Fruit fly (Drosophila melanogaster) whole organism, embryonic: Measurements from ENCODE around the gene CG10140.

Experiments
- Aef1 ChIP-seq: fragments of 200-800 bp; sonication (Bioruptor generic); IDR thresholded peaks from 3 replicates; pipeline ENCODE4 v1.3.6; 2022; ENCODE audit warnings: missing biosample characterization, missing genetic modification characterization
- Antp ChIP-seq: fragments of 200-800 bp; sonication (Bioruptor generic); optimal IDR thresholded peaks from 3 replicates; lab custom pipeline; 2016; ENCODE audit warnings: missing biosample characterization, missing genetic modification characterization
- Atf3 ChIP-seq: fragments of 200-800 bp; sonication (Bioruptor generic); optimal IDR thresholded peaks from 3 replicates; lab custom pipeline; 2016; ENCODE audit warnings: missing biosample characterization, missing genetic modification characterization
- CG11504 ChIP-seq: fragments of 200-800 bp; sonication (Bioruptor generic); optimal IDR thresholded peaks from 3 replicates; lab custom pipeline; 2019; ENCODE audit warnings: missing biosample characterization, mild to moderate bottlenecking, missing genetic modification characterization, moderate library complexity
- CG12391 ChIP-seq: fragments of 200-800 bp; sonication (Bioruptor generic); optimal IDR thresholded peaks from 3 replicates; lab custom pipeline; 2018; ENCODE audit warnings: missing biosample characterization, mild to moderate bottlenecking, missing genetic modification characterization, moderate library complexity
- CG12769 ChIP-seq: fragments of 200-800 bp; sonication (Bioruptor generic); optimal IDR thresholded peaks from 2 replicates; lab custom pipeline; 2019; ENCODE audit warnings: missing biosample characterization, mild to moderate bottlenecking, missing genetic modification characterization, moderate library complexity
- CG13894 ChIP-seq: fragments of 200-800 bp; sonication (Bioruptor generic); optimal IDR thresholded peaks from 3 replicates; lab custom pipeline; 2018; ENCODE audit warnings: missing biosample characterization, mild to moderate bottlenecking, missing genetic modification characterization, moderate library complexity
- CG14860 ChIP-seq: fragments of 200-800 bp; sonication (Bioruptor generic); IDR thresholded peaks from 3 replicates; pipeline ENCODE4 v1.3.6; 2022; ENCODE audit warnings: missing biosample characterization, missing genetic modification characterization; ENCODE audit not compliant: partially characterized antibody
- CG1602 ChIP-seq: fragments of 200-800 bp; sonication (Bioruptor generic); optimal IDR thresholded peaks from 3 replicates; lab custom pipeline; 2016; ENCODE audit warnings: missing biosample characterization, missing genetic modification characterization
- CG1603 ChIP-seq: fragments of 200-800 bp; sonication (Bioruptor generic); optimal IDR thresholded peaks from 2 replicates; lab custom pipeline; 2019; ENCODE audit warnings: missing biosample characterization, mild to moderate bottlenecking, missing genetic modification characterization, moderate library complexity
- CG16813 ChIP-seq: fragments of 200-800 bp; sonication (Bioruptor generic); IDR thresholded peaks from 3 replicates; pipeline ENCODE4 v1.3.6; 2022; ENCODE audit warnings: missing biosample characterization, missing genetic modification characterization; ENCODE audit not compliant: partially characterized antibody
- CG17829 ChIP-seq: fragments of 200-800 bp; optimal IDR thresholded peaks from 2 replicates; lab custom pipeline; 2019; ENCODE audit warnings: missing biosample characterization, mild to moderate bottlenecking, missing genetic modification characterization, moderate library complexity
- CG2129 ChIP-seq: fragments of 200-800 bp; sonication (Bioruptor generic); IDR thresholded peaks from 2 replicates; pipeline ENCODE4 v1.3.6; 2022; ENCODE audit warnings: missing biosample characterization, missing genetic modification characterization; ENCODE audit not compliant: partially characterized antibody
- CG31365 ChIP-seq: fragments of 200-800 bp; sonication (Bioruptor generic); optimal IDR thresholded peaks from 2 replicates; lab custom pipeline; 2018; ENCODE audit warnings: missing biosample characterization, mild to moderate bottlenecking, missing genetic modification characterization
- CG33213 ChIP-seq: fragments of 200-800 bp; sonication (Bioruptor generic); optimal IDR thresholded peaks from 3 replicates; lab custom pipeline; 2016; ENCODE audit warnings: missing biosample characterization, missing genetic modification characterization
- CG42726 ChIP-seq: fragments of 200-800 bp; sonication (Bioruptor generic); IDR thresholded peaks from 2 replicates; pipeline ENCODE4 v1.3.6; 2022; ENCODE audit warnings: missing biosample characterization, missing genetic modification characterization; ENCODE audit not compliant: partially characterized antibody
- CG4820 ChIP-seq: fragments of 200-800 bp; sonication (Bioruptor generic); optimal IDR thresholded peaks from 3 replicates; lab custom pipeline; 2016; ENCODE audit warnings: missing biosample characterization, missing genetic modification characterization
- CG6272 ChIP-seq: fragments of 200-800 bp; sonication (Bioruptor generic); IDR thresholded peaks from 2 replicates; pipeline ENCODE4 v1.3.6; 2022; ENCODE audit warnings: missing biosample characterization, missing genetic modification characterization
- CG6791 ChIP-seq: fragments of 200-800 bp; sonication (Bioruptor generic); IDR thresholded peaks from 3 replicates; pipeline ENCODE4 v1.3.6; 2022; ENCODE audit warnings: missing biosample characterization, missing genetic modification characterization; ENCODE audit not compliant: partially characterized antibody
- CG8765 ChIP-seq: fragments of 200-800 bp; sonication (Bioruptor generic); IDR thresholded peaks from 2 replicates; pipeline ENCODE4 v1.3.6; 2022; ENCODE audit warnings: missing biosample characterization, missing genetic modification characterization
- Camta ChIP-seq: fragments of 200-800 bp; sonication (Bioruptor generic); optimal IDR thresholded peaks from 2 replicates; lab custom pipeline; 2016; ENCODE audit warnings: missing biosample characterization, missing genetic modification characterization
- CrebB ChIP-seq: fragments of 200-800 bp; sonication (Bioruptor generic); optimal IDR thresholded peaks from 3 replicates; lab custom pipeline; 2018; ENCODE audit warnings: missing biosample characterization, mild to moderate bottlenecking, missing genetic modification characterization
- Dbx ChIP-seq: fragments of 200-800 bp; sonication (Bioruptor generic); IDR thresholded peaks from 3 replicates; pipeline ENCODE4 v1.3.6; 2022; ENCODE audit warnings: missing biosample characterization, missing genetic modification characterization
- Deaf1 ChIP-seq: fragments of 200-800 bp; optimal IDR thresholded peaks from 3 replicates; lab custom pipeline; 2019; ENCODE audit warnings: missing biosample characterization, mild to moderate bottlenecking, missing genetic modification characterization, moderate library complexity
- Dek ChIP-seq: fragments of 200-800 bp; sonication (Bioruptor generic); optimal IDR thresholded peaks from 3 replicates; lab custom pipeline; 2019; ENCODE audit warnings: missing biosample characterization, mild to moderate bottlenecking, missing genetic modification characterization, moderate library complexity
- Dll ChIP-seq: fragments of 200-800 bp; sonication (Bioruptor generic); IDR thresholded peaks from 4 replicates; pipeline ENCODE4 v1.3.6; 2022; ENCODE audit warnings: missing biosample characterization, missing genetic modification characterization; ENCODE audit not compliant: partially characterized antibody
- Ets65A ChIP-seq: fragments of 200-800 bp; sonication (Bioruptor generic); peaks from one replicate; lab custom pipeline; 2016; ENCODE audit warnings: missing biosample characterization, missing genetic modification characterization
- HLH54F ChIP-seq: fragments of 200-800 bp; sonication (Bioruptor generic); optimal IDR thresholded peaks from 3 replicates; lab custom pipeline; 2016; ENCODE audit warnings: missing biosample characterization, missing genetic modification characterization
- MBD-R2 ChIP-seq: fragments of 200-800 bp; sonication (Bioruptor generic); IDR thresholded peaks from 2 replicates; pipeline ENCODE4 v1.3.6; 2022; ENCODE audit warnings: missing biosample characterization, missing genetic modification characterization
- Med ChIP-seq: fragments of 200-800 bp; sonication (Bioruptor generic); peaks from one replicate; lab custom pipeline; 2016; ENCODE audit warnings: missing biosample characterization, missing genetic modification characterization, mild to moderate bottlenecking, inconsistent platforms, moderate library complexity
- Myb ChIP-seq: fragments of 200-800 bp; sonication (Bioruptor generic); optimal IDR thresholded peaks from 2 replicates; lab custom pipeline; 2016; ENCODE audit warnings: missing biosample characterization, missing genetic modification characterization
- Oaz ChIP-seq: fragments of 200-800 bp; sonication (Bioruptor generic); IDR thresholded peaks from 2 replicates; pipeline ENCODE4 v1.3.6; 2022; ENCODE audit warnings: missing biosample characterization, missing genetic modification characterization
- ash1 ChIP-seq: fragments of 200-800 bp; sonication (Bioruptor generic); optimal IDR thresholded peaks from 2 replicates; lab custom pipeline; 2018; ENCODE audit warnings: missing biosample characterization, mild to moderate bottlenecking, missing genetic modification characterization
- az2 ChIP-seq: fragments of 200-800 bp; sonication (Bioruptor generic); optimal IDR thresholded peaks from 3 replicates; lab custom pipeline; 2016; ENCODE audit warnings: missing biosample characterization, missing genetic modification characterization
- bbx ChIP-seq: fragments of 200-800 bp; sonication (Bioruptor generic); IDR thresholded peaks from 2 replicates; pipeline ENCODE4 v1.3.6; 2022; ENCODE audit warnings: missing biosample characterization, missing genetic modification characterization; ENCODE audit not compliant: partially characterized antibody
- ci ChIP-seq: fragments of 200-800 bp; sonication (Bioruptor generic); IDR thresholded peaks from 3 replicates; pipeline ENCODE4 v1.3.6; 2022; ENCODE audit warnings: missing biosample characterization, missing genetic modification characterization
- corto ChIP-seq: fragments of 200-800 bp; sonication (Bioruptor generic); optimal IDR thresholded peaks from 2 replicates; lab custom pipeline; 2016; ENCODE audit warnings: missing biosample characterization, mild to moderate bottlenecking, missing genetic modification characterization, moderate library complexity
- eyg ChIP-seq: fragments of 200-800 bp; sonication (Bioruptor generic); optimal IDR thresholded peaks from 3 replicates; lab custom pipeline; 2016; ENCODE audit warnings: missing biosample characterization, missing genetic modification characterization
- fu2 ChIP-seq: fragments of 200-800 bp; sonication (Bioruptor generic); optimal IDR thresholded peaks from 2 replicates; lab custom pipeline; 2016; ENCODE audit warnings: missing biosample characterization, missing genetic modification characterization
- gem ChIP-seq: fragments of 200-800 bp; sonication (Bioruptor generic); optimal IDR thresholded peaks from 2 replicates; lab custom pipeline; 2019; ENCODE audit warnings: missing biosample characterization, mild to moderate bottlenecking, missing genetic modification characterization, moderate library complexity
- gfzf ChIP-seq: fragments of 200-800 bp; sonication (Bioruptor generic); optimal IDR thresholded peaks from 2 replicates; lab custom pipeline; 2016; ENCODE audit warnings: missing biosample characterization, mild to moderate bottlenecking, missing genetic modification characterization, moderate library complexity
- ind ChIP-seq: fragments of 200-800 bp; sonication (Bioruptor generic); optimal IDR thresholded peaks from 3 replicates; lab custom pipeline; 2016; ENCODE audit warnings: missing biosample characterization, missing genetic modification characterization
- ken ChIP-seq: fragments of 200-800 bp; sonication (Bioruptor generic); IDR thresholded peaks from 3 replicates; pipeline ENCODE4 v1.3.6; 2022; ENCODE audit warnings: missing biosample characterization, missing genetic modification characterization
- mld ChIP-seq: fragments of 200-800 bp; sonication (Bioruptor generic); IDR thresholded peaks from 3 replicates; pipeline ENCODE4 v1.3.6; 2022; ENCODE audit warnings: missing biosample characterization, missing genetic modification characterization; ENCODE audit not compliant: partially characterized antibody
- phol ChIP-seq: fragments of 200-800 bp; sonication (Bioruptor generic); optimal IDR thresholded peaks from 3 replicates; lab custom pipeline; 2018; ENCODE audit warnings: missing biosample characterization, mild to moderate bottlenecking, missing genetic modification characterization, moderate library complexity
- pita ChIP-seq: fragments of 200-800 bp; sonication (Bioruptor generic); optimal IDR thresholded peaks from 2 replicates; lab custom pipeline; 2017; ENCODE audit warnings: missing biosample characterization, mild to moderate bottlenecking, missing genetic modification characterization
- pum ChIP-seq: fragments of 200-800 bp; sonication (Bioruptor generic); optimal IDR thresholded peaks from 2 replicates; lab custom pipeline; 2016; ENCODE audit warnings: missing biosample characterization, missing genetic modification characterization
- unc-4 ChIP-seq: fragments of 200-800 bp; sonication (Bioruptor generic); IDR thresholded peaks from 2 replicates; pipeline ENCODE4 v1.3.6; 2022; ENCODE audit warnings: missing biosample characterization, missing genetic modification characterization; ENCODE audit not compliant: partially characterized antibody

Gene CG10140

DNA sequence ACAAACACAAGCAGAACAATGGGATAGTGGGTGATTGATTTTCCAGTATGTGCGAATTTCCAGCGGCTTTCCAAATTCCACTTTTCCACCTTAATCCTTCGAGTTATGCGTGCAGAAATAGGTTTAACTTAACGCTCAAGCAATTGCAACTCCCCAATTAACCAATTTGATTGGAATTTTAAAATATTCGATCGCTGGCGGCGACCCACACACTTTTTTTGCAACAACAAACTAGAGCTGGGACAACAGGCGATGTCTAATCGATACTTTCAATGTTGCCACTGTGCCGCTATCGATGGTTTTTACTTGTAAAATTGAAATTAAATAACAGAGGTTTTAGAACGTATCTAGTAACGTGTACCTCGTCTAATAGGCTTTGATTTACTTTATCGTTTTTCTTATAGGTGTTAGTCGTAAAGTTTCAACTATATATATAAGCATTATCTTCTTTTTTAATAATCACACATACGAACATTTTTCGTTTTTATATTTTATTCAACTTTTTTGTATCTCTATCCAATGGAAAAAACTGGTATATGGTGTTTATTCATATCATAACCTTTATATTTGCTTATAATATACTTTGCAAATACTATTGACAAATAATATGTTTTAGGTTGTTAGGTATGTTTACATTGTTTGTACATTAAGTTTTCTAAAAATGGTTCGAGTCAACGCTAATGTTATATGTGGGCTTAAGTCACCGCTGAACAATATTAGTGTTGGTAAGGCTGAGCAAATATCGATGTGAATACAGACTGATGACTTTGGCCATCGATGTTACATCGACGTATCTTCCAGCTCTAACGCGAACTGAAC lies 46.0 kb upstream of the CG10140 start, which contains the start of the genes Abp1 and Tgi (continued):
- TF ChIP-seq bbx (GFP tag; lab: Robert Waterston, UW) = peak; percentile 91
- no peak for TF ChIP-seq corto (GFP tag; lab: Kevin White, UChicago)
- TF ChIP-seq CG17829 = peak; percentile 31
- TF ChIP-seq CG1602 (GFP tag; lab: Kevin White, UChicago) = peak; percentile 13
- TF ChIP-seq Antp = peak; percentile 47
- peak; percentile 54; the same call in 2 of the 3 replicates for TF ChIP-seq Dbx (GFP tag; lab: Robert Waterston, UW)
- TF ChIP-seq Myb (GFP tag; lab: Kevin White, UChicago) = peak; percentile 38
- 0 out of 2 replicates have a peak, but pooled peaks have one; percentile 12 for TF ChIP-seq CG6272 (GFP tag; lab: Robert Waterston, UW)
- TF ChIP-seq CG42726 (GFP tag; lab: Robert Waterston, UW) = peak; percentile 93
- no peak for TF ChIP-seq Oaz (GFP tag; lab: Robert Waterston, UW)
- no peak for TF ChIP-seq ash1 (GFP tag; lab: Kevin White, UChicago)
- peak; percentile 60 for TF ChIP-seq CG14860 (GFP tag; lab: Robert Waterston, UW)
- TF ChIP-seq CG31365 (tag; lab: Kevin White, UChicago) = no peak
- TF ChIP-seq CG33213 = peak; percentile 61
- TF ChIP-seq CrebB (tag; lab: Kevin White, UChicago) = peak; percentile 46
- peak; percentile 86 for TF ChIP-seq Ets65A (GFP tag; lab: Kevin White, UChicago)
- TF ChIP-seq ind = peak; percentile 33
- peak; percentile 63; the same call in 2 of the 3 replicates for TF ChIP-seq mld
- peak; percentile 47 for TF ChIP-seq gem
- peak; percentile 65 for TF ChIP-seq CG12769 (tag; lab: Kevin White, UChicago)
- peak; percentile 3 for TF ChIP-seq pum (GFP tag; lab: Kevin White, UChicago)
- TF ChIP-seq gfzf (GFP tag; lab: Kevin White, UChicago) = peak; percentile 45
- TF ChIP-seq Deaf1 (tag; lab: Kevin White, UChicago) = no peak
- peak; percentile 19 for TF ChIP-seq phol (tag; lab: Kevin White, UChicago)
- TF ChIP-seq eyg (GFP tag; lab: Kevin White, UChicago) = no peak
- TF ChIP-seq Atf3 (GFP tag; lab: Kevin White, UChicago) = no peak
- TF ChIP-seq pita (GFP tag; lab: Kevin White, UChicago) = peak; percentile 78
- TF ChIP-seq az2 (GFP tag; lab: Kevin White, UChicago) = peak; percentile 7
- peak; percentile 24 for TF ChIP-seq CG11504 (tag; lab: Kevin White, UChicago)
- peak; percentile 75 for TF ChIP-seq CG1603 (tag; lab: Kevin White, UChicago)
- TF ChIP-seq ci = 0 out of 3 replicates have a peak, but pooled peaks have one; percentile 42
- peak; percentile 37 for TF ChIP-seq HLH54F
- TF ChIP-seq CG13894 (tag; lab: Kevin White, UChicago) = peak; percentile 32
- TF ChIP-seq Med (GFP tag; lab: Kevin White, UChicago) = peak; percentile 92
- TF ChIP-seq CG8765 (GFP tag; lab: Robert Waterston, UW) = no peak
- TF ChIP-seq CG6791 = peak; percentile 90
- peak; percentile 73; the same call in 2 of the 3 replicates for TF ChIP-seq ken (GFP tag; lab: Robert Waterston, UW)
- TF ChIP-seq MBD-R2 (GFP tag; lab: Robert Waterston, UW) = peak; percentile 79
- TF ChIP-seq Dek = peak; percentile 7
- no peak for TF ChIP-seq CG4820
- TF ChIP-seq Aef1 (GFP tag; lab: Robert Waterston, UW) = peak; percentile 35
- peak; percentile 4 for TF ChIP-seq Camta (GFP tag; lab: Kevin White, UChicago)
- TF ChIP-seq fu2 (GFP tag; lab: Kevin White, UChicago) = peak; percentile 37
- peak; percentile 77 for TF ChIP-seq CG16813 (GFP tag; lab: Robert Waterston, UW)
- peak; percentile 73 for TF ChIP-seq unc-4
- TF ChIP-seq CG2129 (GFP tag; lab: Robert Waterston, UW) = peak; percentile 46
- peak; percentile 60 for TF ChIP-seq CG12391 (tag; lab: Kevin White, UChicago)
- TF ChIP-seq Dll = peak; percentile 80
